Fruit fly (Drosophila melanogaster): ENCODE results near the gene PIG-K.

PIG-K gene

dm6 chrX:1984175-1984973 lies 24.8 kb downstream of the PIG-K start (continued):
- TF ChIP-seq CG9437 (GFP tag; optimal IDR thresholded peaks at IDR 0.05) (peak; percentile 59), CG3407 (GFP tag; optimal IDR thresholded peaks at IDR 0.05) (peak; percentile 57), prd (optimal IDR thresholded peaks at IDR 0.05) (no peak), prd (GFP tag; IDR thresholded peaks at IDR 0.05) (peak; percentile 88), D19B (GFP tag; optimal IDR thresholded peaks at IDR 0.05) (peak; percentile 24), fd96Cb (tag; optimal IDR thresholded peaks at IDR 0.05) (peak; percentile 87), CG8944 (GFP tag; optimal IDR thresholded peaks at IDR 0.05) (peak; percentile 73), scrt (GFP tag; optimal IDR thresholded peaks at IDR 0.05) (peak; percentile 38), az2 (GFP tag; optimal IDR thresholded peaks at IDR 0.05) (peak; percentile 56), CG15269 (tag; optimal IDR thresholded peaks at IDR 0.05) (peak; percentile 81), CG7928 (GFP tag; optimal IDR thresholded peaks at IDR 0.05) (no peak), CG12219 (GFP tag; optimal IDR thresholded peaks at IDR 0.05) (peak; percentile 77), CG12104 (GFP tag; optimal IDR thresholded peaks at IDR 0.05) (peak; percentile 26), Opbp (GFP tag; IDR thresholded peaks at IDR 0.05; ENCODE audit: partially characterized antibody) (no peak), ranshi (GFP tag; IDR thresholded peaks at IDR 0.05) (peak; percentile 44; the same call in 1 of the 2 replicates), CG2712 (tag; optimal IDR thresholded peaks at IDR 0.05) (peak; percentile 82), CG6813 (GFP tag; optimal IDR thresholded peaks at IDR 0.05) (peak; percentile 37), Hr51 (GFP tag; optimal IDR thresholded peaks at IDR 0.05) (peak; percentile 50 to 86), CG10543 (GFP tag; optimal IDR thresholded peaks at IDR 0.05) (peak; percentile 60), CG12659 (GFP tag; optimal IDR thresholded peaks at IDR 0.05) (peak; percentile 76), exex (tag; optimal IDR thresholded peaks at IDR 0.05) (no peak), nau (GFP tag; optimal IDR thresholded peaks at IDR 0.05) (peak; percentile 52), zf30C (GFP tag; optimal IDR thresholded peaks at IDR 0.05) (no peak), repo (GFP tag; optimal IDR thresholded peaks at IDR 0.05) (no peak), tx (GFP tag; optimal IDR thresholded peaks at IDR 0.05) (peak; percentile 76), seq (GFP tag; IDR thresholded peaks at IDR 0.05) (peak; percentile 85), CG12769 (tag; optimal IDR thresholded peaks at IDR 0.05) (peak; percentile 90), ems (GFP tag; optimal IDR thresholded peaks at IDR 0.05) (peak; percentile 64), pnt (GFP tag; optimal IDR thresholded peaks at IDR 0.05) (peak; percentile 51), ro (GFP tag; IDR thresholded peaks at IDR 0.05) (peak; percentile 29; the same call in 1 of the 2 replicates), sim (GFP tag; IDR thresholded peaks at IDR 0.05) (no peak), Trl (optimal IDR thresholded peaks at IDR 0.05) (no peak), Trl (GFP tag; optimal IDR thresholded peaks at IDR 0.05) (peak; percentile 25), ttk (GFP tag; IDR thresholded peaks at IDR 0.05) (peak; percentile 72), zfh1 (GFP tag; IDR thresholded peaks at IDR 0.05) (peak; percentile 77), CG4617 (GFP tag; optimal IDR thresholded peaks at IDR 0.05; ENCODE audit: borderline replicate concordance) (peak; percentile 1), Six4 (GFP tag; optimal IDR thresholded peaks at IDR 0.05) (peak; percentile 43), jigr1 (GFP tag; IDR thresholded peaks at IDR 0.05) (peak; percentile 82), usp (GFP tag; optimal IDR thresholded peaks at IDR 0.05) (no peak), gsb (GFP tag; IDR thresholded peaks at IDR 0.05) (peak; percentile 53; the same call in 1 of the 2 replicates), CG5245 (GFP tag; optimal IDR thresholded peaks at IDR 0.05) (peak; percentile 33), mld (GFP tag; IDR thresholded peaks at IDR 0.05; ENCODE audit: partially characterized antibody) (no peak), CG34376 (GFP tag; optimal IDR thresholded peaks at IDR 0.05) (no peak), Hand (GFP tag; optimal IDR thresholded peaks at IDR 0.05) (no peak), zen (tag; optimal IDR thresholded peaks at IDR 0.05) (peak; percentile 4), CG8765 (GFP tag; IDR thresholded peaks at IDR 0.05) (peak; percentile 34; the same call in 1 of the 2 replicates), CG15696 (tag; optimal IDR thresholded peaks at IDR 0.05) (no peak), CG2129 (GFP tag; IDR thresholded peaks at IDR 0.05; ENCODE audit: partially characterized antibody) (no peak), Ets65A (GFP tag) (peak; percentile 98)
